Worm (Caenorhabditis elegans) whole organism, mixed stage, embryonic: ENCODE results near the gene C45B11.2.

Experiments
- bed-3 ChIP-seq: fragments of 200-800 bp; sonication (Bioruptor generic); optimal IDR thresholded peaks from 3 replicates; lab custom pipeline; 2018; ENCODE audit warnings: mild to moderate bottlenecking, missing genetic modification characterization, moderate library complexity, missing compliant biosample characterization
- ces-1 ChIP-seq: fragments of 150-350 bp; optimal IDR thresholded peaks from 2 replicates; lab custom pipeline; 2014; ENCODE audit warnings: missing biosample characterization, missing genetic modification reagents, missing genetic modification characterization
- elt-1 ChIP-seq: sonication (generic microtip); optimal IDR thresholded peaks from 2 replicates; lab custom pipeline; 2017; ENCODE audit warnings: missing genetic modification characterization, mild to moderate bottlenecking, missing compliant biosample characterization, antibody characterized with exemption, moderate library complexity, borderline replicate concordance; ENCODE audit not compliant: insufficient read depth
- flh-1 ChIP-seq: fragments of 200-800 bp; sonication (Bioruptor generic); optimal IDR thresholded peaks from 2 replicates; lab custom pipeline; 2018; ENCODE audit warnings: mild to moderate bottlenecking, missing genetic modification characterization, moderate library complexity, missing compliant biosample characterization
- lin-13 ChIP-seq: fragments of 150-350 bp; optimal IDR thresholded peaks from 2 replicates; lab custom pipeline; 2014; ENCODE audit warnings: missing biosample characterization, missing genetic modification characterization
- lsy-2 ChIP-seq: fragments of 150-350 bp; optimal IDR thresholded peaks from 2 replicates; lab custom pipeline; 2014; ENCODE audit warnings: missing biosample characterization, missing genetic modification characterization
- mep-1 ChIP-seq: fragments of 150-350 bp; optimal IDR thresholded peaks from 2 replicates; lab custom pipeline; 2017; ENCODE audit warnings: missing biosample characterization, missing genetic modification reagents, missing genetic modification characterization, inconsistent platforms
- nhr-12 ChIP-seq: fragments of 150-350 bp; optimal IDR thresholded peaks from 2 replicates; lab custom pipeline; 2014; ENCODE audit warnings: missing biosample characterization, missing genetic modification characterization
- nhr-237 ChIP-seq: fragments of 150-350 bp; optimal IDR thresholded peaks from 2 replicates; lab custom pipeline; 2014; ENCODE audit warnings: missing biosample characterization, missing genetic modification characterization
- nhr-76 ChIP-seq: sonication (generic microtip); optimal IDR thresholded peaks from 2 replicates; lab custom pipeline; 2017; ENCODE audit warnings: missing biosample characterization, missing genetic modification characterization
- pha-4 ChIP-seq: fragments of 150-350 bp; optimal IDR thresholded peaks from 2 replicates; lab custom pipeline; 2018; ENCODE audit warnings: missing biosample characterization, missing genetic modification reagents, missing genetic modification characterization
- snpc-4 ChIP-seq: fragments of 150-350 bp; optimal IDR thresholded peaks from 2 replicates; lab custom pipeline; 2014; ENCODE audit warnings: missing biosample characterization, missing genetic modification characterization
- unc-39 ChIP-seq: fragments of 150-350 bp; optimal IDR thresholded peaks from 2 replicates; lab custom pipeline; 2014; ENCODE audit warnings: missing biosample characterization, missing genetic modification characterization
- unc-62 ChIP-seq: fragments of 150-350 bp; optimal IDR thresholded peaks from 2 replicates; lab custom pipeline; 2014; ENCODE audit warnings: missing biosample characterization, missing genetic modification reagents, missing genetic modification characterization

- TF ChIP-seq snpc-4 (tag; lab: Kevin White, UChicago) (no peak), lsy-2 (no peak), elt-1 (no peak), unc-62 (GFP tag; lab: Kevin White, UChicago) (no peak), flh-1 (GFP tag; lab: Kevin White, UChicago) (no peak), nhr-76 (no peak), nhr-12 (no peak), ces-1 (GFP tag; lab: Kevin White, UChicago) (no peak), pha-4 (tag; lab: Kevin White, UChicago) (no peak), lin-13 (tag; lab: Kevin White, UChicago) (no peak), bed-3 (GFP tag; lab: Kevin White, UChicago) (no peak), mep-1 (tag; lab: Kevin White, UChicago) (no peak), nhr-237 (no peak), unc-39 (tag; lab: Kevin White, UChicago) (no peak)
These were observed 6.2 kb downstream of the C45B11.2 start, which contains the start of gene srh-74 for ce11 chrV:11048678-11049077.
